Worm (Caenorhabditis elegans) whole organism, late embryonic: Measurements from ENCODE around the gene fbxa-218.

Source experiments
- C38D4.7 ChIP-seq: fragments of 200-800 bp; sonication (Bioruptor generic); optimal IDR thresholded peaks from 2 replicates; lab custom pipeline; 2018; ENCODE audit warnings: mild to moderate bottlenecking, missing genetic modification characterization, moderate library complexity, missing compliant biosample characterization
- T23F11.4 ChIP-seq: fragments of 200-800 bp; sonication (Bioruptor generic); optimal IDR thresholded peaks from 2 replicates; lab custom pipeline; 2018; ENCODE audit warnings: mild to moderate bottlenecking, missing genetic modification characterization, missing compliant biosample characterization
- ets-4 ChIP-seq: sonication (generic microtip); optimal IDR thresholded peaks from 2 replicates; lab custom pipeline; 2016; ENCODE audit warnings: missing genetic modification characterization, missing compliant biosample characterization
- nfya-1 ChIP-seq: sonication (generic microtip); optimal IDR thresholded peaks from 2 replicates; lab custom pipeline; 2017; ENCODE audit warnings: missing genetic modification characterization, mild to moderate bottlenecking, missing compliant biosample characterization, antibody characterized with exemption, moderate library complexity
- nhr-232 ChIP-seq: sonication (generic microtip); optimal IDR thresholded peaks from 2 replicates; lab custom pipeline; 2016; ENCODE audit warnings: missing genetic modification characterization, missing compliant biosample characterization
- pat-9 ChIP-seq: fragments of 200-800 bp; sonication (Bioruptor generic); optimal IDR thresholded peaks from 2 replicates; lab custom pipeline; 2018; ENCODE audit warnings: mild to moderate bottlenecking, missing genetic modification characterization, moderate library complexity, missing compliant biosample characterization
- pqm-1 ChIP-seq: sonication (generic microtip); optimal IDR thresholded peaks from 2 replicates; lab custom pipeline; 2016; ENCODE audit warnings: missing genetic modification characterization, missing compliant biosample characterization
- sox-4 ChIP-seq: sonication (generic microtip); optimal IDR thresholded peaks from 2 replicates; lab custom pipeline; 2017; ENCODE audit warnings: mild to moderate bottlenecking, missing genetic modification characterization, inconsistent platforms, missing compliant biosample characterization
- tbx-2 ChIP-seq: sonication (generic microtip); optimal IDR thresholded peaks from 2 replicates; lab custom pipeline; 2016; ENCODE audit warnings: missing genetic modification characterization, missing compliant biosample characterization
- ttx-3 ChIP-seq: sonication (generic microtip); optimal IDR thresholded peaks from 2 replicates; lab custom pipeline; 2016; ENCODE audit warnings: missing genetic modification reagents, missing genetic modification characterization, missing compliant biosample characterization
- unc-42 ChIP-seq: sonication (generic microtip); optimal IDR thresholded peaks from 2 replicates; lab custom pipeline; 2016; ENCODE audit warnings: missing genotype, missing genetic modification characterization, missing compliant biosample characterization
- zip-5 ChIP-seq: sonication (generic microtip); optimal IDR thresholded peaks from 2 replicates; lab custom pipeline; 2016; ENCODE audit warnings: missing genetic modification characterization, missing compliant biosample characterization

DNA sequence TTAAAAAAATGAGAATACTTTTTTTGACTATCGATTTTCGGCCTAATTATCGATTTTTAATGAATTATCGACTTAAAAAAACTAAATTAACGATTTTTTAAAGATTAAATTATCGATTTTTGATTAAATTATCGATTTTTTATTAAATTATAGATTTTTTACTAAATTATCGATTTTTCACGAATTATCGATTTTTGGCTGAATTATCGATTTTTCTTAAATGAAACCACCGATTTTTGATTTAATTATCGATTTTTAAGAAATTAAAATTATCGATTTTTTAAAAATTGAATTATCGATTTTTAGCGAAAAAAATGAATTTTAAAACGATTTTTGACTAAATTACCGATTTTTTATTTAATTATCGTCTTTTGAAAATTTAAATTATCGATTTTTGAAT, 24.6 kb upstream of the fbxa-218 start:
- TF ChIP-seq zip-5 (tag; lab: Kevin White, UChicago) (no peak), tbx-2 (tag; lab: Kevin White, UChicago) (no peak), pqm-1 (tag; lab: Kevin White, UChicago) (no peak), T23F11.4 (GFP tag; lab: Kevin White, UChicago) (no peak), ets-4 (tag; lab: Kevin White, UChicago) (no peak), nhr-232 (tag; lab: Kevin White, UChicago) (no peak), pat-9 (tag; lab: Kevin White, UChicago) (no peak), ttx-3 (tag; lab: Kevin White, UChicago) (no peak), nfya-1 (tag; lab: Kevin White, UChicago) (no peak), unc-42 (tag; lab: Kevin White, UChicago) (no peak), sox-4 (tag; lab: Kevin White, UChicago) (no peak), C38D4.7 (GFP tag; lab: Kevin White, UChicago) (no peak)
